Worm (Caenorhabditis elegans): ENCODE data around the gene gldi-7.
A peak's percentile ranks its signal among the peaks of the same experiment; 100 is the strongest.

Gene gldi-7

DNA sequence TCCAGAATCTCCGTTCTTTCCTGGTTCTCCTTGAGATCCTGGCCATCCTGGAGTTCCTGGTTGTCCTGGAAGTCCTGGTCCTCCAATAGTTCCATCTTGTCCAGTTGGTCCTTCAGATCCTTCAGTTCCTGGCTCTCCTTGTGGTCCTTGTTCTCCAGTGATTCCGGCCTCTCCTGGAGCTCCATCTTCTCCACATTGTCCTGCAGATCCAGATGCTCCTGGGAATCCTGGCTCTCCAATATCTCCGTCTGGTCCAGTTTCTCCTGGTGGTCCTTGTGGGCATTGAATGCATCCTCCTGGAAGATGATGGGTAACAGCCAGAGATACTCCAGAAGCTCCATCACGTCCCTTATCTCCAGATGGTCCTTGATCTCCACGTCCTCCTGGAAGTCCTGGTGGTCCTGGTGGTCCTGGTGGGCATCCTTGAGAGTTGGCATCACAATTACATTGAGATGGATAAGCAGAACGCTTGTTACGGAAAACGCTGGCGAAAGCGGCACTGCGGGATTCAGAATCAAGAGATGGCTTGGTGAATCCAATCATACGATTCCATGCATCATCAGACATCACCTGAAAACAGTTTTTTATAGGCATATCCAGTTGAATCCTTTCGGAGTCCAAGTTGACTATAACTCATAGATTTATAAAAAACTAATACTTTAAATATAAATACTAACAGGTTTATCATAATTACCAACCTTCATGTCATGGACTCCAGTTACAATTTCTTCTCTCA is 37.4 kb upstream of the gldi-7 start:
- no peak for TF ChIP-seq tbx-11 (GFP tag; IDR thresholded peaks at IDR 0.05)
- 0 out of 2 replicates have a peak, but pooled peaks have one; percentile 30 for TF ChIP-seq sea-1 (GFP tag; conservative IDR thresholded peaks at IDR 0.05)

DNA sequence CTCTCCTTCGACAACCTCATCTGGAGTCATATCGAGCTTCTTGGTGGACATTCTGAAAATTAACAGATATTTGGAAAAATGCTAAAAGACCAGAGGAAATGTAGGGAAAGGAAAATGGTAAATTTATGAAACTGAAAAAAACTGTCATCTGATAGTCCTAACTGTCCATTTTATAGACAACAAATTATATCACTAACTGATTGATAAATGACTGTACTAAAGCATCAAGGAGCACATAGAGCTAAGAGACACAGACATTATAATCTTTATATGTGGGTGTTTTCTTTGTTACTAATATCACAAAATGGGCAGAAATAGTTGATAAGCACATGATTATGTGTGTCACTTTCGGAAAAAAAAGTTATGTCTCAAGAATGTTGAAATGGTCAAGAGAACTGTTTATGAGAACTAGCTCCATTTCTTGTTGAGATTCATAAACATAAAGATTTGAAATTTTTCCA is 35.8 kb upstream of the gldi-7 start, which contains the start of gene F54C9.3:
Gene F54C9.3, minus strand, starts transcription at position 51 of the 461 bp plus-strand sequence.
- TF ChIP-seq ceh-13 (GFP tag; optimal IDR thresholded peaks at IDR 0.05) (no peak), hmbx-1 (tag; optimal IDR thresholded peaks at IDR 0.05) (no peak), ceh-36 (tag; optimal IDR thresholded peaks at IDR 0.05) (no peak), ets-7 (tag; optimal IDR thresholded peaks at IDR 0.05) (no peak), hmg-4 (GFP tag; optimal IDR thresholded peaks at IDR 0.05) (no peak), tra-4 (tag; optimal IDR thresholded peaks at IDR 0.05) (no peak), aly-1 (tag; optimal IDR thresholded peaks at IDR 0.05) (no peak), pes-1 (GFP tag; IDR thresholded peaks at IDR 0.05) (no peak), scrt-1 (GFP tag; IDR thresholded peaks at IDR 0.05) (no peak), flt-1 (GFP tag; IDR thresholded peaks at IDR 0.05) (no peak)

DNA sequence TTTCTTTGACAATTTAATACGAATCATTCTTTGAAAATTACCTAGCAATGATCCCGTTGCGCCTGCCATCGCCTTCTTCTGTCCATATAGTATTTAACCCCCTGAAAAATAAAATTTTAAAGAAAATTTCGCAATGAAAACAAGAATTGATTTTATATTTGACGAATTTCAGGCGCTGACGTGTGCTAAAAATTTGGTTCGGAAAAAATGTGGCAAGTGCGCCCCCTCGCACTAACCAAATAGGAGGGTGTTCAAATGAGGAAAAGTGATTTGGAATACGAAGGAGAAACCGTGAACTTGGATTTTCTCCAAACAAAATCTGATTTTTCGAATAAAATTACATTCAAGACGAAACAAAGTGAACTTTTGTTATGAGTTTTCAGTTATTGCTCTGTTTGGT is 35.0 kb upstream of the gldi-7 start, which contains the start of gene stc-1:
Gene stc-1, minus strand, starts transcription at position 101 of the 400 bp plus-strand sequence.
- no peak for TF ChIP-seq sea-1 (GFP tag; conservative IDR thresholded peaks at IDR 0.05)
- no peak for TF ChIP-seq tbx-11 (GFP tag; IDR thresholded peaks at IDR 0.05)

DNA sequence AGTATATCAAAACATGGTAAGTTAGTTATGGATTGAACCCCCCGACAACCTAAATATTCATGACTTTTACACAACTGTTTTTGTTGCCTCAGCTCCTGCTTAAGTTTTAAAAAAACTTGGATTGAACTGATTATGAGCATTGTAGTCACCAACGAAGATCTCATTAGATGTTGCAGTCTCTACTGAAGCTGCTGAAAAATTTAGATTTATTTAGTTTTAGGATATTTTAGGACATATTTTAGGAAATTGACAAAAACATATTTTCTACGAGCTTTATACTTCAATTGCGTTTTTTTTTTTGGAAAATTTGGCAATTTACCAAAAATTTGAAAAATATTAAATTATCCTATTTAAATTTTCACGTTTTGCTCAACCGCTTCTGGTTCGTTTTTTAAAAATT is 31.0 kb upstream of the gldi-7 start, which contains the start of gene F54C9.14:
Gene F54C9.14, plus strand, starts transcription at position 301 of the 400 bp plus-strand sequence.
- no peak for TF ChIP-seq ceh-36 (tag; optimal IDR thresholded peaks at IDR 0.05)
- TF ChIP-seq tbx-11 (GFP tag; IDR thresholded peaks at IDR 0.05) = no peak
- TF ChIP-seq hmg-4 (GFP tag; optimal IDR thresholded peaks at IDR 0.05) = no peak
- TF ChIP-seq pes-1 (GFP tag; IDR thresholded peaks at IDR 0.05) = no peak
- TF ChIP-seq sea-1 (GFP tag; conservative IDR thresholded peaks at IDR 0.05) = no peak
- no peak for TF ChIP-seq scrt-1 (GFP tag; IDR thresholded peaks at IDR 0.05)
- TF ChIP-seq ets-7 (tag; optimal IDR thresholded peaks at IDR 0.05) = no peak
- TF ChIP-seq flt-1 (GFP tag; IDR thresholded peaks at IDR 0.05) = no peak
- no peak for TF ChIP-seq ceh-13 (GFP tag; optimal IDR thresholded peaks at IDR 0.05)
- TF ChIP-seq ama-1 (optimal IDR thresholded peaks at IDR 0.05) = no peak

DNA sequence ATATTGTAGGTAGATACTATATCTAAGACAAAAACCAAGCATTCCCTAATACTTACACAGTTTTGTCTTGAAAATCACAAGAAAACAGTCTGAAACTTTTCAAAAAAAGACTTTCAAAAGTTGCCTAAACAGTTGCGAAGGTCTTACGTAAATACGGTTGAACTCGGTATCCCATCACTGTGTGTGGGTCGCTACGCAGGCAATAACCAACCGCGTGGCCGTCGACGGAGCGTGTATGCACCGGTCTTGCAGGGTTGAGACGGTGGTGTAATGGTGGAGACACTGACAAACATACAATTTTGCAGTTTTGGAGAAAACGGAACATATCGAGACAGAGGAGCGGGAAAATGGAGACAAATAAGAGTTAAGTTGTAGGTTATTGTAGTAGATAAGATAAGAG is 30.2 kb upstream of the gldi-7 start, which contains the start of gene iff-2:
Gene iff-2, minus strand, starts transcription at position 141 of the 400 bp plus-strand sequence.
- peak; percentile 57; the same call in 1 of the 2 replicates for TF ChIP-seq flt-1 (GFP tag; IDR thresholded peaks at IDR 0.05)
- TF ChIP-seq tbx-11 (GFP tag; IDR thresholded peaks at IDR 0.05) = no peak
- peak; percentile 9 for TF ChIP-seq ceh-36 (tag; optimal IDR thresholded peaks at IDR 0.05)
- peak; percentile 8 for TF ChIP-seq ets-7 (tag; optimal IDR thresholded peaks at IDR 0.05)
- TF ChIP-seq ama-1 (optimal IDR thresholded peaks at IDR 0.05) = no peak
- TF ChIP-seq hnd-1 (tag; optimal IDR thresholded peaks at IDR 0.05) = no peak
- TF ChIP-seq pes-1 (GFP tag; IDR thresholded peaks at IDR 0.05) = no peak
- peak; percentile 95 for TF ChIP-seq F13C5.2 (tag; optimal IDR thresholded peaks at IDR 0.05)
- peak; percentile 69 for TF ChIP-seq aly-1 (tag; optimal IDR thresholded peaks at IDR 0.05)
- TF ChIP-seq hmbx-1 (tag; optimal IDR thresholded peaks at IDR 0.05) = no peak
- TF ChIP-seq scrt-1 (GFP tag; IDR thresholded peaks at IDR 0.05) = 0 out of 2 replicates have a peak, but pooled peaks have one; percentile 55
- peak; percentile 50 for TF ChIP-seq tra-4 (tag; optimal IDR thresholded peaks at IDR 0.05)
- peak; percentile 35 for TF ChIP-seq tbx-37 (GFP tag; conservative IDR thresholded peaks at IDR 0.05)
- peak; percentile 70 for TF ChIP-seq sea-1 (GFP tag; conservative IDR thresholded peaks at IDR 0.05)
- peak; percentile 84 for TF ChIP-seq hmg-4 (GFP tag; optimal IDR thresholded peaks at IDR 0.05)

DNA sequence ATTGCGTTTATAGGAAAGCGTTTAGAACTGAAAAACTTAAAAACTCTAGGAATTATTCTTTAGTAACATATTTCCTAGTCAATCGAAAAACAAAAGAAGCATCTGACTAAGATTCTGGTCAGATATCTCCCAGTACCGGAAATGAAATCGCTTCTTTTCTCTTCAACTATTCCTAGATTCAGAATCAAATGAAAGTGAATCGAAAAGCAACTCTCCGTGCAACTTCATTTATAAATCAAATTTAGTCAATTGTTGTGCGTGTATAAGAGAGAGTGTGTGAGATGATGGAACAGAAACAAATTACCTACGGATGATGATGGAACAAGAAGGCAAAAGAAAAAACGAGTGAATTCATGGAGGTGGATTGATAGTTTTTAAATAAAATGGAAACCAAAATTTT is 28.2 kb upstream of the gldi-7 start:
- no peak for TF ChIP-seq hmbx-1 (tag; optimal IDR thresholded peaks at IDR 0.05)

DNA sequence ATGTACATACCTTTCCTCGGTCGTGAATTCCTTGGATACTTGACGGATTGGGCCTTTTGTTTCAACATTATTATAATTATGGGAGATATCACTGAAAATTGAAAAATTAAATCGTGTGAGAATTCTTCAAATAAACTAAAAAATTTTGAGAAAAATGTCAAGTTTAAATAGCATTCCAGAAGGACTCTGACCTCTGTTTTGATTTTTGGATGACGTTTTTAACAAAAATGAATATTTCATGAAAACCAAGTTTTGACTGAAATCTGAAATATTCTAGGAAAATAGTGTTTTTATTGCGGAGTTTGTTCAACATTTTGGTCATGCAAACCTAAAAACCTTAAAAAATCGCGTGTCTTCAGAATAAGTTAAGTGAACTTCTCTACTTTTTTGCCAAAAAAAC is 25.1 kb upstream of the gldi-7 start, which contains the start of gene glb-27:
Gene glb-27, minus strand, starts transcription at position 101 of the 400 bp plus-strand sequence.
- TF ChIP-seq scrt-1 (GFP tag; IDR thresholded peaks at IDR 0.05) (no peak), flt-1 (GFP tag; IDR thresholded peaks at IDR 0.05) (no peak), ceh-36 (tag; optimal IDR thresholded peaks at IDR 0.05) (no peak), ama-1 (optimal IDR thresholded peaks at IDR 0.05) (no peak), ets-7 (tag; optimal IDR thresholded peaks at IDR 0.05) (no peak), tbx-37 (GFP tag; conservative IDR thresholded peaks at IDR 0.05) (no peak), F13C5.2 (tag; optimal IDR thresholded peaks at IDR 0.05) (no peak)

DNA sequence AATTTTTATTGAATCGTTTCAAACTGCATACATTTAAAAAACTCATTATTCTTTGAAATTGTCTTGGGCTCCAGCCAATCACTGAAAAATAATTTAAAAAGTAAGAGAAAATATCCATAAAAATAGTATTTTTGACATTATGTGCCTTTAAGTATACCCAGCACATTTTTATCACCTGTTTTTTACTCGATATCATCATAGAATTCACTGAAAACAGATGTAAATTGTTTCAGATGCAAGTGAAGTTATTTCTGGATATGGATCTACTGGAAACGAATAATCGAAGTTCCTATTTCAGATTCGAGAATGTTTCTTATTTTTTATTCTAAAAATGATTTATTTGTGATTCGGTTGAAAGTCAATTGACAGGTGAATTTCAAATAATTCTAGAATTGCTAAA is 23.5 kb upstream of the gldi-7 start:
- TF ChIP-seq sea-1 (GFP tag; conservative IDR thresholded peaks at IDR 0.05) (no peak), flt-1 (GFP tag; IDR thresholded peaks at IDR 0.05) (no peak), ceh-13 (GFP tag; optimal IDR thresholded peaks at IDR 0.05) (no peak), pes-1 (GFP tag; IDR thresholded peaks at IDR 0.05) (no peak), aly-1 (tag; optimal IDR thresholded peaks at IDR 0.05) (no peak), hmg-4 (GFP tag; optimal IDR thresholded peaks at IDR 0.05) (no peak), ets-7 (tag; optimal IDR thresholded peaks at IDR 0.05) (no peak), tra-4 (tag; optimal IDR thresholded peaks at IDR 0.05) (no peak), B0310.2 (tag; optimal IDR thresholded peaks at IDR 0.05) (no peak)

Data from whole organism, early embryonic.